Fruit fly (Drosophila melanogaster): ENCODE measurements around the gene CG9512.

The CG9512 gene

DNA sequence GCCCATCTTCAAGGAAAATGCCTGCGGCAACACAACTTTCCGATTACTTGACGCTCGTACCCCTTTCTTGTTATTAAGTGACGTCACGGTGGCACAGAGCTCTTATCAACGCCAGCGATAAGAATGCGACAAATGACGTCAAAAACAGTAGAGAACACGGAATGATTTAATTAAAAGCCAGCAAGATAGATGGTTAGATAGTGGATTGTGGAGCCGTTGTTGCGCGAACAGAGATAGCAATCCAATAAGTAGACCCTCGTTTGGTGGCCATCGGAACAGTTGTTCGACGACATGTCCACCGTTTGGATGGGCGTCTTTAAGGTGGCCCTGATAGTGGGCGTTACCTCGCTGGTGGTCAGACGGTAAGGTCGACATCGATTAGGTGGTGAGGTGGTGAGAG, 24.5 kb upstream of the CG9512 start:
- TF ChIP-seq h (optimal IDR thresholded peaks at IDR 0.05) = no peak
- no peak for TF ChIP-seq Myc (optimal IDR thresholded peaks at IDR 0.05)
- no peak for TF ChIP-seq psq (optimal IDR thresholded peaks at IDR 0.05)
- no peak for TF ChIP-seq insv (optimal IDR thresholded peaks at IDR 0.05)
- no peak for TF ChIP-seq Sin3A (optimal IDR thresholded peaks at IDR 0.05)
- TF ChIP-seq ttk (optimal IDR thresholded peaks at IDR 0.05) = no peak

DNA sequence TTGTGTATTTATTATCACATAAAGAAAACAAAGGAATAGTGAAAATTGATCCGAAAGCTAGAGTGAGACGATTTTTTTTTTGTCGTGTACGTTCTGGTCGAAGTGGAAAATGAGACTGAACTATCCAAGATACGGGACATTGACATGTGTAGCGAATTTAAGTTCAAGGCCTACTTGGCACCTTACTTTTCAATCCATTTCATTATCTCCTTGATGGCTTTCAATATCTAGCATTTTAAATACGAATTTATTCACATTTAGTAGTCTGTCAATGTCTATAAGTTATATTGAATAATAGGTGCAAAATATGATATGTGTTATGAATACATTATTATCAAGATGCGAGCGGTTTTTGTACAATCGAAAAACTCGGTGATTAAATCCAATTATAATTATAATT, 23.5 kb upstream of the CG9512 start, which contains the start of gene CG32591:
TSS of gene CG32591 (minus strand) at position 101 of the 400 bp plus-strand sequence.
- TF ChIP-seq Sin3A (optimal IDR thresholded peaks at IDR 0.05) = no peak
- TF ChIP-seq psq (optimal IDR thresholded peaks at IDR 0.05) = no peak
- no peak for TF ChIP-seq h (optimal IDR thresholded peaks at IDR 0.05)

DNA sequence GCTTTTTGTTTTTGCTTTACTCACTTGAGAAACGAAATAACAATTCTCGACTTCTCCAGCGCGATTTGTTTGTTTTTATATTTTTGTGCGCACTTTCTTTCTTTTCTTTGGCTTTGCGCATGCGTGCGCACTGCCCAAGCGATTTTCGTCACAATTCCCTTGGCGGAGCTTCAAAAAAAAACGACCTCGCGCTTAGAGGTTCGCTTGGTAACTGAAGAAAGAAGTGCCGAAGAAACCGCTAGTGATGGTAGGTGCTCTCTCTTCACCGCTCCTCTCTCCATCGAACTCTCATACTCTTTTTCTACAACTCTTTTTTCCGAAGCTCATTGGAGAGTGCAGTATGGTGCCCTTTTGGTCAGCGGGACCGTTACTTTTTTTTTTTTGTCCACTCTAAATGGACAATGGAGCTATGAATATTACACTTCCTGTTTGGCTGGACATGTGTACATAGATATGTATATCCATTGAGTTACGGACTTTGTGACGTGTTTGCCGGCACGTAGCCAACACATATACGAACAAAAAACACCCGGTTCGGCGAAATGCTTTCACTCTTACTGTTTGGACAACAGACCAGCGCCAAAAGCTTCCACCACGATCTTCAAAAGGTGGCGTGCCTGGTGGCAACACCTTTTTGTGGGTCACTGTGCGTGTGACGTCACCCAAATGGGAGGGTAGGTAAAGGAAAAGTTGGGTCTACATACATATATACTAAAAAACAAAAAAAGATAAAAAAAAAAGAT, 18.1 kb upstream of the CG9512 start, which contains the start of gene CG9503:
TSS of gene CG9503 (minus strand) at position 217 of the 743 bp plus-strand sequence.
- TF ChIP-seq insv (optimal IDR thresholded peaks at IDR 0.05) (no peak), Myc (optimal IDR thresholded peaks at IDR 0.05) (no peak), Sin3A (optimal IDR thresholded peaks at IDR 0.05) (no peak), psq (optimal IDR thresholded peaks at IDR 0.05) (no peak), h (optimal IDR thresholded peaks at IDR 0.05) (no peak), ttk (optimal IDR thresholded peaks at IDR 0.05) (no peak)

dm6 chrX:14922396-14923276, 17.3 kb upstream of the CG9512 start:
- TF ChIP-seq Sin3A (optimal IDR thresholded peaks at IDR 0.05) (no peak), ttk (optimal IDR thresholded peaks at IDR 0.05) (no peak), insv (optimal IDR thresholded peaks at IDR 0.05) (no peak), Myc (optimal IDR thresholded peaks at IDR 0.05) (no peak), psq (optimal IDR thresholded peaks at IDR 0.05) (no peak), h (optimal IDR thresholded peaks at IDR 0.05) (no peak)

DNA sequence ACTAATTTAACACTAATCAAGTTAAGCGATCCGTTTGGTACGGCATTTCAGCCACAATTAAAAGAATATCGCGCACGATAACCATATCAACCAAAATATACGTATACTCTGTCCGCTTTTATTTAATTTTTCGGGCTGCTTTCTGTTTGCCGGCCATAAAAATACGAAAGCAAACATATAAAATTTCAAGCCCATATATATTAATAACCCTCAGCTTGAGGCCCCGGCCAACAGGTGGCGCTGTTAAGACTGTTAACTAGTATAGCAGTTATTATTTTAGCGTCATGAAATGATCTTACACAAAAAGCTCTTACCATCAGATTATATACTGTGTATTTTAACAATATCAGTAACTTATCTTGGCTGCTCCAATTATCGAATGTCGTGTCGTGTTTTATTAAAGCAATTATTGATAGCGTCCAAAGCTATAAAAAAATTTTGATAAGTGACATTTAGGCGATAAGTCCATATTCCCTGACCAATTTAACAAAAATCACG, 13.4 kb upstream of the CG9512 start, which contains the start of gene Eo:
TSS of gene Eo (minus strand) at position 51 of the 498 bp plus-strand sequence.
- TF ChIP-seq h (optimal IDR thresholded peaks at IDR 0.05) = no peak
- TF ChIP-seq insv (optimal IDR thresholded peaks at IDR 0.05) = no peak
- no peak for TF ChIP-seq Sin3A (optimal IDR thresholded peaks at IDR 0.05)
- no peak for TF ChIP-seq psq (optimal IDR thresholded peaks at IDR 0.05)
- TF ChIP-seq Myc (optimal IDR thresholded peaks at IDR 0.05) = no peak
- TF ChIP-seq ttk (optimal IDR thresholded peaks at IDR 0.05) = no peak

DNA sequence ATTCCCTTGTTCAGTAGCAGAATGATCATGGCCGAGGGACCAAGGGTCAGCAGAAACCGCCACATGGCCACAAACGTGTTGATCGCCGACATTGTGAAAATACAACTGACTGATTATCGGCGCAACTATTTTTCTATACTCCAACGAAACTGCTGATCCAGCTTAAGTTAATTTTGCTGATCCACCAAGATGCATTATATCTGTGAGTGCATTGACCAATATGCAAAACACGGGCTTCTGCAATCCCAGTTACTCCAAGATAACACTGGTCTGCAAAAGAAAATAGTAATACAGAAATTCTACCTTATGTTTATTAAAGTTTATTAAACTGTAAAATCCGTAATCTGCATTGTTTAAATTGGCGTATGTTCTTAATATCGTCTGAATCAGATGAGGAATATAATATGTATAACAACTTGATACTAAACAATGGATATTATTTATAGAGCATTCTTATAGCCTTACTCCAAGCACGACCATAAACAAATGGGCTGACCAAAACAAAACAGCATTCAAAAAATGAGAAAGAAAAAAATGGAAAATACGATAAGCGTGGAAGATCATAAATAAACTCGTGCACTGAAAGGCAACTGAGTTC, 8.5 kb upstream of the CG9512 start, which contains the start of gene CG12398:
TSS of gene CG12398 (minus strand) at position 107 of the 598 bp plus-strand sequence.
- TF ChIP-seq Sin3A (optimal IDR thresholded peaks at IDR 0.05) (no peak), Myc (optimal IDR thresholded peaks at IDR 0.05) (no peak), insv (optimal IDR thresholded peaks at IDR 0.05) (no peak), ttk (optimal IDR thresholded peaks at IDR 0.05) (no peak), h (optimal IDR thresholded peaks at IDR 0.05) (no peak), psq (optimal IDR thresholded peaks at IDR 0.05) (no peak)

dm6 chrX:14910464-14911349, 5.4 kb upstream of the CG9512 start, which contains the start of gene CG14406:
Gene CG14406 (minus strand): TSS chrX:14910845.
- TF ChIP-seq Myc (optimal IDR thresholded peaks at IDR 0.05) (no peak), h (optimal IDR thresholded peaks at IDR 0.05) (peak; percentile 84), insv (optimal IDR thresholded peaks at IDR 0.05) (no peak), ttk (optimal IDR thresholded peaks at IDR 0.05) (no peak)

DNA sequence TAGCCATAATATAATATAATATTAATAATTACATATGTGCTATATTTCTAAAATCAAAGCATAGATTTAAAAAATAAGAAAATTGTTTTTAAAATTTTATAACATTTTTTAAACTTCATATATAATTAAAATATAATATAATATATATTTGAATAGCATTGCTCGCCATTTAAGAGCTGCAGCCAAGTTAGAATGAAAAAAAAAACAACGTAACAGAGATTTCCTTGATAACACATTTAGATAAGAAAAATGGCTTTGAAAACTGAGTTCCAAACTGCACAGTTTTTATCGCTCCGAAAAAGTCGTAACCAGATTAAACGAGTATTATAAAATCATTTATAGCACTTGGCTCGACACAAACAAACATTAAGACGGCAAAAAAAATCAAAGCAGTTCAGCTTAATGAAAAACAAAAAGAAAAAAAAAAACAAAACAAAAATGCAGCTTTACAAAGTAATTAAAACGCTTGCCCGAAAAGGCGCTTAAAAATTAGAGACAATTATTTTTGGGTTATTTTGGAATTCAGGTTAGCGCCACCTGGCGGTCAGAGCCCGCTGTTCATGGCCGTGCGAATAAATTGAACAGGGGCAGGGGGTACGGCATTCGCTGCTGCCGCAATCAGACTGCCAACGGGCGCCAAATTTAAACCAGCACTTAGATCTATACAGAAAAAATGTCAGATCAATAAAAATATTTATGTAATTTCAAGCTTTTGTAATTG, 4.5 kb upstream of the CG9512 start, which contains the start of gene fiz:
TSS of gene fiz (minus strand) at position 51 of the 721 bp plus-strand sequence.
- no peak for TF ChIP-seq Sin3A (optimal IDR thresholded peaks at IDR 0.05)
- no peak for TF ChIP-seq psq (optimal IDR thresholded peaks at IDR 0.05)
- no peak for TF ChIP-seq insv (optimal IDR thresholded peaks at IDR 0.05)
- TF ChIP-seq Myc (optimal IDR thresholded peaks at IDR 0.05) = no peak
- no peak for TF ChIP-seq ttk (optimal IDR thresholded peaks at IDR 0.05)
- TF ChIP-seq h (optimal IDR thresholded peaks at IDR 0.05) = no peak

DNA sequence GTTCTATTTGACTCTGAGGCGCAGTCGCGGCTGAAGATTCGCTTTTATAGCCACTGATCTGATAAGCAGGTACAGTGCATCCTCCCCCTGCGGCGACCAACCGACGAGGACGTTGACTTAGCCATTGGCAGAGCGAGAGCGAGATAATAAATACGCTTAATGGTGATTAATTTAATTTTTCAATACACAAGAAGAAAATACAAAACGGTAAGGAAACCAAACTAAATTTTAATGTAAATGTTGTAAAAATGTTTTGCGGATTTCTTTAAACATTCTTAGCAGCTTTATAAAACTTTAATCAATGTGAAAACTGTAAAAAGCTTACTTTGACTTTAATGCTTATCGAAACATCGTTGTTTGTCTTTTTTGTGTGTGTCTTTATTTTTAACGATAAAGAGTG, 3.7 kb upstream of the CG9512 start:
- TF ChIP-seq insv (optimal IDR thresholded peaks at IDR 0.05) (no peak), Myc (optimal IDR thresholded peaks at IDR 0.05) (no peak), h (optimal IDR thresholded peaks at IDR 0.05) (no peak), ttk (optimal IDR thresholded peaks at IDR 0.05) (no peak), psq (optimal IDR thresholded peaks at IDR 0.05) (no peak), Sin3A (optimal IDR thresholded peaks at IDR 0.05) (no peak)

DNA sequence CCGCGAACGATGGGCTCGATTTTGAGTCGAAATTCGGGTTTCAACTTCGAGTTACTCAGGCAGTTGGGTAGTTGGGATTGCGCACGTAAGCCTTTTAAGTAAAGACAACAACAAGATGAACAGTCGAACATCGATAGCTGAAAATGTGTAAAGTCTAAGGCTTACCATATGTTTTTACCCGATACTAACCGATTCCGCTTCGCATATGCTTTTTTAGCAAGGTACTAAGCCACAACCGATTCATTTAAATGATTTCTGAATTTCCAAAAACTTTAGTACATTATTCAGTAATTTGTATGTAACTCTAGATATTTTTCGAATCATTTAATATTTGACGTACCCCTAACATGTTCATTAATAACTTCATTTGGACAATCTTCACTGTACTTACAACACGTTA, 7.8 kb downstream of the CG9512 start:
- TF ChIP-seq psq (optimal IDR thresholded peaks at IDR 0.05) (no peak), h (optimal IDR thresholded peaks at IDR 0.05) (no peak), Sin3A (optimal IDR thresholded peaks at IDR 0.05) (no peak), ttk (optimal IDR thresholded peaks at IDR 0.05) (no peak), Myc (optimal IDR thresholded peaks at IDR 0.05) (no peak), insv (optimal IDR thresholded peaks at IDR 0.05) (no peak)

Measured in Kc167 (cell line).